Fruit fly (Drosophila melanogaster) whole organism, wandering third instar larva: ENCODE results near the gene Pex19.

ENCODE experiments used
- Abd-B ChIP-seq: fragments of >200 bp; optimal IDR thresholded peaks from 2 replicates; lab custom pipeline; 2017; ENCODE audit warnings: missing biosample characterization, missing genetic modification characterization
- CG32264 ChIP-seq: fragments of 200-800 bp; sonication (Bioruptor generic); optimal IDR thresholded peaks from 2 replicates; lab custom pipeline; 2016; ENCODE audit warnings: missing biosample characterization, missing genetic modification characterization
- CG9705 ChIP-seq: fragments of 200-800 bp; sonication (Bioruptor generic); optimal IDR thresholded peaks from 2 replicates; lab custom pipeline; 2018; ENCODE audit warnings: missing biosample characterization, mild to moderate bottlenecking, missing genetic modification characterization
- CrebA ChIP-seq: fragments of 200-800 bp; sonication (Bioruptor generic); optimal IDR thresholded peaks from 2 replicates; lab custom pipeline; 2016; ENCODE audit warnings: missing biosample characterization, mild to moderate bottlenecking, missing genetic modification characterization, borderline replicate concordance
- Dfd ChIP-seq: fragments of >200 bp; optimal IDR thresholded peaks from 2 replicates; lab custom pipeline; 2017; ENCODE audit warnings: missing biosample characterization, missing genetic modification characterization
- Dif ChIP-seq: fragments of 200-275, 200-300 bp; sonication (Bioruptor generic); optimal IDR thresholded peaks from 2 replicates; lab custom pipeline; 2018; ENCODE audit warnings: missing biosample characterization, missing genetic modification characterization; ENCODE audit not compliant: partially characterized antibody
- GATAd ChIP-seq: sonication (Bioruptor generic); optimal IDR thresholded peaks from 2 replicates; lab custom pipeline; 2016; ENCODE audit warnings: missing biosample characterization, missing genetic modification characterization
- HLH106 ChIP-seq: fragments of 200-800 bp; optimal IDR thresholded peaks from 3 replicates; lab custom pipeline; 2019; ENCODE audit warnings: missing biosample characterization, mild to moderate bottlenecking, missing genetic modification characterization, moderate library complexity
- Hnf4 ChIP-seq: fragments of 200-800 bp; sonication (Bioruptor generic); optimal IDR thresholded peaks from 2 replicates; lab custom pipeline; 2016; ENCODE audit warnings: missing biosample characterization, mild to moderate bottlenecking, missing genetic modification characterization
- Hr78 ChIP-seq: fragments of >200 bp; optimal IDR thresholded peaks from 2 replicates; lab custom pipeline; 2017; ENCODE audit warnings: missing biosample characterization, missing genetic modification characterization
- Hr83 ChIP-seq: fragments of 200-300 bp; sonication (Bioruptor generic); optimal IDR thresholded peaks from 2 replicates; lab custom pipeline; 2016; ENCODE audit warnings: missing biosample characterization, mild to moderate bottlenecking, missing genetic modification characterization, moderate library complexity; ENCODE audit not compliant: poor library complexity, severe bottlenecking
- Jra ChIP-seq: sonication (Bioruptor generic); optimal IDR thresholded peaks from 2 replicates; lab custom pipeline; 2016; ENCODE audit warnings: missing biosample characterization, missing genetic modification characterization
- Mio ChIP-seq: sonication (Bioruptor generic); optimal IDR thresholded peaks from 2 replicates; lab custom pipeline; 2016; ENCODE audit warnings: missing biosample characterization, missing genetic modification characterization
- Myc ChIP-seq: fragments of >200 bp; optimal IDR thresholded peaks from 2 replicates; lab custom pipeline; 2017
- N ChIP-seq: fragments of >200 bp; optimal IDR thresholded peaks from 2 replicates; lab custom pipeline; 2018; ENCODE audit warnings: missing biosample characterization, missing external identifiers, missing genetic modification characterization
- OdsH ChIP-seq: fragments of 200-800 bp; sonication (Bioruptor generic); optimal IDR thresholded peaks from 2 replicates; lab custom pipeline; 2016; ENCODE audit warnings: missing biosample characterization, mild to moderate bottlenecking, missing genetic modification characterization
- Vsx2 ChIP-seq: fragments of 200-300, 225-300 bp; sonication (Bioruptor generic); optimal IDR thresholded peaks from 2 replicates; lab custom pipeline; 2018; ENCODE audit warnings: missing biosample characterization, missing genetic modification characterization; ENCODE audit not compliant: partially characterized antibody
- br ChIP-seq: fragments of 200-800 bp; sonication (Bioruptor generic); optimal IDR thresholded peaks from 2 replicates; lab custom pipeline; 2016; ENCODE audit warnings: missing biosample characterization, missing genetic modification characterization
- brk ChIP-seq: fragments of 200-800 bp; sonication (Bioruptor generic); optimal IDR thresholded peaks from 2 replicates; lab custom pipeline; 2016; ENCODE audit warnings: missing biosample characterization, mild to moderate bottlenecking, missing genetic modification characterization
- dl ChIP-seq, 2 experiments: fragments of 175-275, 200-275 bp in 1 of 2; fragments of 200-275 bp in 1 of 2; sonication (Bioruptor generic); optimal IDR thresholded peaks; lab custom pipeline; 2018; ENCODE audit warnings: mild to moderate bottlenecking in 2 of 2, missing biosample characterization in 2 of 2, missing genetic modification characterization in 2 of 2, moderate library complexity in 2 of 2; ENCODE audit not compliant: partially characterized antibody in 2 of 2, insufficient read depth in 1 of 2
- dmrt93B ChIP-seq: fragments of 200-800 bp; sonication (Bioruptor generic); optimal IDR thresholded peaks from 2 replicates; lab custom pipeline; 2018; ENCODE audit warnings: missing biosample characterization, mild to moderate bottlenecking, missing genetic modification characterization
- dsf ChIP-seq: sonication (Bioruptor generic); optimal IDR thresholded peaks from 2 replicates; lab custom pipeline; 2016; ENCODE audit warnings: missing biosample characterization, missing genetic modification characterization, borderline replicate concordance
- fru ChIP-seq: fragments of 200-800 bp; sonication (Bioruptor generic); optimal IDR thresholded peaks from 3 replicates; lab custom pipeline; 2016; ENCODE audit warnings: missing biosample characterization, mild to moderate bottlenecking, missing genetic modification characterization
- h ChIP-seq: fragments of 200-800 bp; sonication (Bioruptor generic); optimal IDR thresholded peaks from 3 replicates; lab custom pipeline; 2016; ENCODE audit warnings: missing biosample characterization, mild to moderate bottlenecking, missing genetic modification characterization
- jim ChIP-seq: fragments of 175-275, 200-325 bp; sonication (Bioruptor generic); optimal IDR thresholded peaks from 2 replicates; lab custom pipeline; 2016; ENCODE audit warnings: missing biosample characterization, mild to moderate bottlenecking, missing genetic modification characterization
- psq ChIP-seq: fragments of 200-800 bp; sonication (Bioruptor generic); optimal IDR thresholded peaks from 3 replicates; lab custom pipeline; 2017; ENCODE audit warnings: missing biosample characterization, mild to moderate bottlenecking, missing genetic modification characterization, moderate library complexity
- rgr ChIP-seq: fragments of 200-800 bp; sonication (Bioruptor generic); optimal IDR thresholded peaks from 3 replicates; lab custom pipeline; 2016; ENCODE audit warnings: missing biosample characterization, mild to moderate bottlenecking, missing genetic modification characterization
- sage ChIP-seq: fragments of 200-800 bp; sonication (Bioruptor generic); optimal IDR thresholded peaks from 2 replicates; lab custom pipeline; 2016; ENCODE audit warnings: missing biosample characterization, mild to moderate bottlenecking, missing genetic modification characterization
- tai ChIP-seq: sonication (Bioruptor generic); optimal IDR thresholded peaks from 2 replicates; lab custom pipeline; 2016; ENCODE audit warnings: missing biosample characterization, missing genetic modification characterization
- woc ChIP-seq: sonication (Bioruptor generic); optimal IDR thresholded peaks from 2 replicates; lab custom pipeline; 2016; ENCODE audit warnings: missing biosample characterization, mild to moderate bottlenecking, missing genetic modification characterization

Gene Pex19

dm6 chr2L:12087442-12087841, 4.2 kb upstream of the Pex19 start:
- TF ChIP-seq OdsH (GFP tag; lab: Kevin White, UChicago) (no peak), N (GFP tag; lab: Kevin White, UChicago) (no peak), rgr (GFP tag; lab: Kevin White, UChicago) (no peak), CG9705 (GFP tag; lab: Kevin White, UChicago) (no peak), brk (GFP tag; lab: Kevin White, UChicago) (no peak), dsf (GFP tag; lab: Kevin White, UChicago) (no peak), Mio (GFP tag; lab: Kevin White, UChicago) (no peak), dmrt93B (GFP tag; lab: Kevin White, UChicago) (no peak), Abd-B (no peak), CG32264 (no peak), sage (GFP tag; lab: Kevin White, UChicago) (no peak), Myc (lab: Kevin White, UChicago) (no peak), dl (GFP tag; optimal IDR thresholded peaks at IDR 0.05; lab: Kevin White, UChicago; ENCODE audit: insufficient read depth in 1 of 2, partially characterized antibody in 2 of 2) (no peak), tai (no peak), br (GFP tag; lab: Kevin White, UChicago) (no peak), Hr78 (GFP tag; lab: Kevin White, UChicago) (no peak), CrebA (GFP tag; lab: Kevin White, UChicago) (no peak)
- TF ChIP-seq, all 38 proteins: peak for 0

dm6 chr2L:12089145-12089544, 2.5 kb upstream of the Pex19 start:
- no peak for TF ChIP-seq OdsH (GFP tag; lab: Kevin White, UChicago)
- TF ChIP-seq jim (GFP tag; lab: Kevin White, UChicago), result no peak
- no peak for TF ChIP-seq CG9705 (GFP tag; lab: Kevin White, UChicago)

- no peak for TF ChIP-seq CG32264
- no peak for TF ChIP-seq Dif (GFP tag; lab: Kevin White, UChicago)
- TF ChIP-seq dsf (GFP tag; lab: Kevin White, UChicago), result no peak
- TF ChIP-seq Hr83 (GFP tag; lab: Kevin White, UChicago), result no peak
- no peak for TF ChIP-seq dl (GFP tag; optimal IDR thresholded peaks at IDR 0.05; lab: Kevin White, UChicago; ENCODE audit: insufficient read depth in 1 of 2, partially characterized antibody in 2 of 2)
- no peak for TF ChIP-seq Dfd (GFP tag; lab: Kevin White, UChicago)
- TF ChIP-seq HLH106 (tag; lab: Kevin White, UChicago), result no peak
- no peak for TF ChIP-seq fru (GFP tag; lab: Kevin White, UChicago)
- no peak for TF ChIP-seq Hnf4 (GFP tag; lab: Kevin White, UChicago)
- TF ChIP-seq h (GFP tag; lab: Kevin White, UChicago), result no peak
- TF ChIP-seq woc (GFP tag; lab: Kevin White, UChicago), result no peak
- no peak for TF ChIP-seq CG9705 (GFP tag; lab: Kevin White, UChicago)
Observed at dm6 chr2L:12092041-12092440, 419 bp downstream of the Pex19 start.

- TF ChIP-seq Dfd (GFP tag; lab: Kevin White, UChicago), result no peak
Observed at dm6 chr2L:12092719-12093118, 1.1 kb downstream of the Pex19 start.

- TF ChIP-seq N (GFP tag; lab: Kevin White, UChicago) (no peak), psq (no peak), Abd-B (no peak), Dif (GFP tag; lab: Kevin White, UChicago) (peak; percentile 25), Vsx2 (no peak), brk (GFP tag; lab: Kevin White, UChicago) (no peak), GATAd (GFP tag; lab: Kevin White, UChicago) (peak; percentile 66), Mio (GFP tag; lab: Kevin White, UChicago) (no peak), dl (GFP tag; optimal IDR thresholded peaks at IDR 0.05; lab: Kevin White, UChicago; ENCODE audit: insufficient read depth in 1 of 2, partially characterized antibody in 2 of 2) (no peak)
Observed at dm6 chr2L:12093652-12094051, 2.0 kb downstream of the Pex19 start.

dm6 chr2L:12096396-12096813, 4.8 kb downstream of the Pex19 start, which contains the start of the genes CG6712 and Mt2:
Gene CG6712 (minus strand): TSS chr2L:12096511.
Gene Mt2 (plus strand): TSS chr2L:12096525.
- TF ChIP-seq Jra (no peak), Myc (lab: Kevin White, UChicago) (peak; percentile 60)
- TF ChIP-seq, all 38 proteins: peak for 1
